Worm (Caenorhabditis elegans) whole organism, L4/young adult: ENCODE data around the gene H41C03.1.

Experiments
- W03F9.2 ChIP-seq: fragments of 150-350 bp; optimal IDR thresholded peaks from 2 replicates; lab custom pipeline; 2014; ENCODE audit warnings: missing biosample characterization, missing genetic modification characterization
- dao-5 ChIP-seq: sonication (generic microtip); optimal IDR thresholded peaks from 2 replicates; lab custom pipeline; 2016; ENCODE audit warnings: missing genotype, missing genetic modification characterization, moderate library complexity, missing compliant biosample characterization
- him-1 ChIP-seq: sonication (generic microtip); optimal IDR thresholded peaks from 2 replicates; lab custom pipeline; 2016; ENCODE audit warnings: missing genotype, missing genetic modification reagents, missing genetic modification characterization, missing compliant biosample characterization

ce11 chrII:5819655-5820054, 34.6 kb upstream of the H41C03.1 start:
- TF ChIP-seq him-1 (tag; lab: Kevin White, UChicago) (no peak), W03F9.2 (tag; lab: Kevin White, UChicago) (peak; percentile 61), dao-5 (no peak)
